Worm (Caenorhabditis elegans): ENCODE measurements around the gene asp-6.
A peak's percentile ranks its signal among the peaks of the same experiment; 100 is the strongest.

The asp-6 gene

DNA sequence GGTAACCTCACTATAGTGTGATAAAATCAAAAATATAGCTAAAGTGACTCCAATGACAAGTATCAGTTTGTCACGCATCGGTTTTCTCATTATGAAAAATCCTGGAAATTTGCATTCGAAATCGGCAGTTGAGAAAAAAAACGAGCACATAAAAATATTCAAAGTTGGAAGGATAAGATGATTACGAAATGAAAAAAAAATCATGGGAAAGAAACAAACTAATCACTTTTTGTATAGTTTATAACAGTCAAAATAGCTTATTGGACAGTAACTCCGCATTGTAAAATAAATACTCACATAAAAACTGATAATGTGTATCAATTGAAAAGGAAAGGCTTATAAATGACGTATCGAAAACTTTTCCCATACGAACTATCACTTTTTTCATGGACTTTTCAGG, 25.9 kb downstream of the asp-6 start, which contains the start of gene C16D9.4:
TSS of gene C16D9.4 (minus strand) at position 101 of the 400 bp plus-strand sequence.
- TF ChIP-seq lin-35 (GFP tag; optimal IDR thresholded peaks at IDR 0.05) (no peak), unc-130 (tag; optimal IDR thresholded peaks at IDR 0.05) (no peak), mep-1 (tag; optimal IDR thresholded peaks at IDR 0.05) (no peak), nhr-11 (tag; optimal IDR thresholded peaks at IDR 0.05) (no peak), swsn-7 (tag; optimal IDR thresholded peaks at IDR 0.05) (no peak), mdl-1 (tag; optimal IDR thresholded peaks at IDR 0.05) (no peak), skn-1 (tag; optimal IDR thresholded peaks at IDR 0.05) (no peak)

ce11 chrV:8239928-8240327, 28.8 kb downstream of the asp-6 start, which contains the start of gene C16D9.3:
TSS of gene C16D9.3 (minus strand) at chrV:8240028.
- TF ChIP-seq sox-4 (tag; optimal IDR thresholded peaks at IDR 0.05) (no peak), fkh-10 (GFP tag; optimal IDR thresholded peaks at IDR 0.05) (no peak), pag-3 (tag; optimal IDR thresholded peaks at IDR 0.05; ENCODE audit: borderline replicate concordance, insufficient read depth) (no peak), unc-62 (GFP tag; optimal IDR thresholded peaks at IDR 0.05) (no peak), aha-1 (tag; optimal IDR thresholded peaks at IDR 0.05) (no peak), snu-23 (GFP tag; optimal IDR thresholded peaks at IDR 0.05) (no peak), irx-1 (tag; optimal IDR thresholded peaks at IDR 0.05) (no peak), lin-35 (GFP tag; optimal IDR thresholded peaks at IDR 0.05) (no peak), nhr-76 (tag; optimal IDR thresholded peaks at IDR 0.05) (no peak), ceh-88 (GFP tag; IDR thresholded peaks at IDR 0.05) (no peak), ztf-11 (tag; optimal IDR thresholded peaks at IDR 0.05) (no peak), nhr-47 (tag; optimal IDR thresholded peaks at IDR 0.05) (no peak), skn-1 (tag; optimal IDR thresholded peaks at IDR 0.05) (no peak), nhr-12 (tag; optimal IDR thresholded peaks at IDR 0.05) (no peak), nhr-19 (GFP tag; conservative IDR thresholded peaks at IDR 0.05) (no peak), nhr-11 (tag; optimal IDR thresholded peaks at IDR 0.05) (no peak), ceh-82 (tag; optimal IDR thresholded peaks at IDR 0.05) (no peak), elt-3 (tag; optimal IDR thresholded peaks at IDR 0.05) (no peak), jun-1 (tag; optimal IDR thresholded peaks at IDR 0.05) (no peak), dsc-1 (tag; optimal IDR thresholded peaks at IDR 0.05) (no peak)

DNA sequence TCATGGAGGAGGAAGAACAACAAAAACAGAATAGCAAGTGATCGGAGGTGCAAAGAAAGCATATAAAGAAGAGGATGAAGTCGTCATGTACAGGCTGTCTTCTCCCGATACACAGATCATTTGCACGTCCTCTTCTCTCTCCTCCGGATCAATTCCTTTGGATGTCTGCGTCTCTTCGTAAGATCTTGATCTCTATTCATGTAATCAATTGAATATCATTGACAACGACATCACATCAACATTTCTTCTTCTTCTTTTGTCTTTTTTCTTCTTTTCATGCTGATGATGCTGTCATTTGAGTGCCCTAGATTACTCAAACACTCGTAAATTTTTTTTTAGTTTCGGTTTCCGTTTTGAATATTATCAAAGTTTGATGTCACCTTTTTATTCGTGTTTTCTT, 30.4 kb downstream of the asp-6 start, which contains the start of gene rol-3:
TSS of gene rol-3 (minus strand) at position 120 of the 400 bp plus-strand sequence.
- TF ChIP-seq nhr-71 (tag; optimal IDR thresholded peaks at IDR 0.05) (peak; percentile 18), blmp-1 (tag; optimal IDR thresholded peaks at IDR 0.05) (peak; percentile 42), mef-2 (tag; optimal IDR thresholded peaks at IDR 0.05) (no peak), nhr-90 (tag; optimal IDR thresholded peaks at IDR 0.05; ENCODE audit: poor library complexity) (no peak), vab-15 (tag; optimal IDR thresholded peaks at IDR 0.05) (no peak), fkh-10 (GFP tag; optimal IDR thresholded peaks at IDR 0.05) (no peak), fkh-8 (tag; optimal IDR thresholded peaks at IDR 0.05) (no peak), hlh-17 (GFP tag; optimal IDR thresholded peaks at IDR 0.05; ENCODE audit: borderline replicate concordance) (no peak), mep-1 (tag; optimal IDR thresholded peaks at IDR 0.05) (peak; percentile 9), swsn-7 (tag; optimal IDR thresholded peaks at IDR 0.05) (no peak), xbp-1 (tag; optimal IDR thresholded peaks at IDR 0.05) (no peak), alr-1 (tag; optimal IDR thresholded peaks at IDR 0.05; ENCODE audit: borderline replicate concordance) (no peak), lsy-2 (tag; optimal IDR thresholded peaks at IDR 0.05) (no peak), nhr-20 (tag; optimal IDR thresholded peaks at IDR 0.05) (peak; percentile 16), pag-3 (tag; optimal IDR thresholded peaks at IDR 0.05; ENCODE audit: borderline replicate concordance, insufficient read depth) (no peak), Y116A8C.19 (tag; optimal IDR thresholded peaks at IDR 0.05; ENCODE audit: borderline replicate concordance) (no peak), hpl-2 (GFP tag; optimal IDR thresholded peaks at IDR 0.05) (no peak), lin-35 (GFP tag; optimal IDR thresholded peaks at IDR 0.05) (peak in 1 of 2 experiments; percentile 23), zip-4 (GFP tag; optimal IDR thresholded peaks at IDR 0.05) (no peak), dpl-1 (GFP tag; optimal IDR thresholded peaks at IDR 0.05) (no peak), lin-13 (GFP tag; optimal IDR thresholded peaks at IDR 0.05) (no peak), elt-3 (tag; optimal IDR thresholded peaks at IDR 0.05) (peak in 4 of 6 experiments; percentile 15 to 63 (median 26)), sox-4 (tag; optimal IDR thresholded peaks at IDR 0.05) (no peak), fkh-4 (tag; optimal IDR thresholded peaks at IDR 0.05; ENCODE audit: borderline replicate concordance) (no peak), unc-130 (tag; optimal IDR thresholded peaks at IDR 0.05) (no peak), ceh-90 (tag; optimal IDR thresholded peaks at IDR 0.05) (no peak), unc-62 (GFP tag; optimal IDR thresholded peaks at IDR 0.05) (no peak), snu-23 (GFP tag; optimal IDR thresholded peaks at IDR 0.05) (peak; percentile 44), ceh-8 (GFP tag; optimal IDR thresholded peaks at IDR 0.05) (no peak), nhr-85 (tag) (peak; percentile 63), nhr-77 (tag; optimal IDR thresholded peaks at IDR 0.05) (no peak), ceh-88 (GFP tag; IDR thresholded peaks at IDR 0.05) (no peak), nhr-237 (tag; optimal IDR thresholded peaks at IDR 0.05) (no peak), nhr-19 (GFP tag; conservative IDR thresholded peaks at IDR 0.05) (no peak), F16B12.6 (tag; optimal IDR thresholded peaks at IDR 0.05) (no peak), ztf-11 (tag; optimal IDR thresholded peaks at IDR 0.05) (no peak)

Data from whole organism, L1 larva.